Worm (Caenorhabditis elegans) whole organism, L2 larva: ENCODE data around the gene tre-5.

Source experiments
- C34F6.9 ChIP-seq: fragments of 150-350 bp; optimal IDR thresholded peaks from 2 replicates; lab custom pipeline; 2014; ENCODE audit warnings: missing biosample characterization, missing genetic modification characterization
- F13H6.1 ChIP-seq: sonication (generic microtip); optimal IDR thresholded peaks from 2 replicates; lab custom pipeline; 2016; ENCODE audit warnings: missing genetic modification characterization, missing compliant biosample characterization
- R02D3.7 ChIP-seq: fragments of 150-350 bp; optimal IDR thresholded peaks from 2 replicates; lab custom pipeline; 2014; ENCODE audit warnings: missing biosample characterization, missing genetic modification characterization
- Y55F3AM.14 ChIP-seq: fragments of 200-800 bp; sonication (Bioruptor generic); optimal IDR thresholded peaks from 2 replicates; lab custom pipeline; 2018; ENCODE audit warnings: mild to moderate bottlenecking, missing genetic modification characterization, missing compliant biosample characterization
- ZK546.5 ChIP-seq: sonication (generic microtip); optimal IDR thresholded peaks from 2 replicates; lab custom pipeline; 2017; ENCODE audit warnings: missing biosample characterization, missing genetic modification characterization
- alr-1 ChIP-seq: fragments of 150-350 bp; optimal IDR thresholded peaks from 2 replicates; lab custom pipeline; 2014; ENCODE audit warnings: missing biosample characterization, missing genetic modification characterization
- aly-2 ChIP-seq: fragments of 150-350 bp; optimal IDR thresholded peaks from 2 replicates; lab custom pipeline; 2014; ENCODE audit warnings: missing biosample characterization, missing genetic modification characterization
- ama-1 ChIP-seq: fragments of 150-350 bp; optimal IDR thresholded peaks from 2 replicates; lab custom pipeline; 2018; ENCODE audit warnings: inconsistent platforms
- blmp-1 ChIP-seq: sonication (generic microtip); optimal IDR thresholded peaks from 2 replicates; lab custom pipeline; 2017; ENCODE audit warnings: missing genetic modification characterization, mild to moderate bottlenecking, missing compliant biosample characterization, antibody characterized with exemption, moderate library complexity; ENCODE audit not compliant: insufficient read depth
- ceh-16 ChIP-seq: fragments of 150-350 bp; optimal IDR thresholded peaks from 2 replicates; lab custom pipeline; 2014; ENCODE audit warnings: missing biosample characterization, missing genetic modification characterization
- ceh-82 ChIP-seq: fragments of 150-350 bp; optimal IDR thresholded peaks from 2 replicates; lab custom pipeline; 2014; ENCODE audit warnings: missing biosample characterization, missing genetic modification characterization
- crh-2 ChIP-seq: sonication (generic microtip); optimal IDR thresholded peaks from 2 replicates; lab custom pipeline; 2017; ENCODE audit warnings: missing biosample characterization, missing genetic modification characterization
- dmd-4 ChIP-seq: sonication (generic microtip); optimal IDR thresholded peaks from 2 replicates; lab custom pipeline; 2017; ENCODE audit warnings: missing biosample characterization, missing genetic modification characterization
- elt-1 ChIP-seq: fragments of 150-350 bp; optimal IDR thresholded peaks from 2 replicates; lab custom pipeline; 2014; ENCODE audit warnings: missing biosample characterization, missing genetic modification characterization
- elt-3 ChIP-seq: sonication (generic microtip); optimal IDR thresholded peaks from 2 replicates; lab custom pipeline; 2017; ENCODE audit warnings: missing biosample characterization, missing genetic modification characterization
- fos-1 ChIP-seq: fragments of 150-350 bp; optimal IDR thresholded peaks from 2 replicates; lab custom pipeline; 2014; ENCODE audit warnings: missing biosample characterization, missing genetic modification characterization
- gmeb-1 ChIP-seq: fragments of 150-350 bp; optimal IDR thresholded peaks from 2 replicates; lab custom pipeline; 2014; ENCODE audit warnings: missing biosample characterization, missing genetic modification characterization
- lin-11 ChIP-seq: fragments of 150-350 bp; sonication (generic microtip); optimal IDR thresholded peaks from 2 replicates; lab custom pipeline; 2014; ENCODE audit warnings: missing biosample characterization, missing genetic modification characterization, inconsistent platforms, mixed read lengths
- lin-13 ChIP-seq: fragments of 150-350 bp; optimal IDR thresholded peaks from 2 replicates; lab custom pipeline; 2014; ENCODE audit warnings: missing biosample characterization, missing genetic modification reagents, missing genetic modification characterization
- lin-39 ChIP-seq: fragments of 150-350 bp; optimal IDR thresholded peaks from 2 replicates; lab custom pipeline; 2014; ENCODE audit warnings: missing biosample characterization, missing genetic modification reagents, missing genetic modification characterization
- lsy-2 ChIP-seq, 2 experiments: fragments of 150-350 bp in 1 of 2; sonication (generic microtip) in 1 of 2; optimal IDR thresholded peaks; 2 replicates each; lab custom pipeline; 2014 to 2017; ENCODE audit warnings: missing biosample characterization in 2 of 2, missing genetic modification characterization in 2 of 2
- mab-5 ChIP-seq: fragments of 150-350 bp; optimal IDR thresholded peaks from 2 replicates; lab custom pipeline; 2014; ENCODE audit warnings: missing biosample characterization, missing genetic modification characterization
- mbf-1 ChIP-seq: sonication (generic microtip); optimal IDR thresholded peaks from 2 replicates; lab custom pipeline; 2017; ENCODE audit warnings: missing biosample characterization, missing genetic modification characterization
- nhr-10 ChIP-seq: sonication (generic microtip); optimal IDR thresholded peaks from 2 replicates; lab custom pipeline; 2017; ENCODE audit warnings: missing biosample characterization, missing genetic modification characterization
- nhr-11 ChIP-seq: fragments of 150-350 bp; optimal IDR thresholded peaks from 2 replicates; lab custom pipeline; 2014; ENCODE audit warnings: missing biosample characterization, missing genetic modification characterization
- nhr-12 ChIP-seq: fragments of 150-350 bp; optimal IDR thresholded peaks from 2 replicates; lab custom pipeline; 2014; ENCODE audit warnings: missing biosample characterization, missing genetic modification characterization
- nhr-21 ChIP-seq: fragments of 150-350 bp; optimal IDR thresholded peaks from 2 replicates; lab custom pipeline; 2014; ENCODE audit warnings: missing biosample characterization, missing genetic modification characterization
- nhr-23 ChIP-seq: fragments of 150-350 bp; optimal IDR thresholded peaks from 2 replicates; lab custom pipeline; 2014; ENCODE audit warnings: missing biosample characterization, missing genetic modification reagents, missing genetic modification characterization
- nhr-237 ChIP-seq: fragments of 150-350 bp; optimal IDR thresholded peaks from 2 replicates; lab custom pipeline; 2014; ENCODE audit warnings: missing biosample characterization, missing genetic modification characterization
- nhr-25 ChIP-seq: fragments of 150-350 bp; sonication (generic microtip); optimal IDR thresholded peaks from 3 replicates; lab custom pipeline; 2014; ENCODE audit warnings: missing biosample characterization, missing genetic modification characterization
- nhr-6 ChIP-seq: fragments of 150-350 bp; optimal IDR thresholded peaks from 2 replicates; lab custom pipeline; 2014; ENCODE audit warnings: missing biosample characterization, missing genetic modification characterization
- nhr-77 ChIP-seq: fragments of 150-350 bp; optimal IDR thresholded peaks from 2 replicates; lab custom pipeline; 2014; ENCODE audit warnings: missing biosample characterization, missing genetic modification characterization
- peb-1 ChIP-seq: fragments of 150-350 bp; optimal IDR thresholded peaks from 2 replicates; lab custom pipeline; 2014; ENCODE audit warnings: missing biosample characterization, missing genetic modification characterization
- sem-4 ChIP-seq: fragments of 150-350 bp; optimal IDR thresholded peaks from 2 replicates; lab custom pipeline; 2014; ENCODE audit warnings: missing biosample characterization, missing genetic modification reagents, missing genetic modification characterization
- skn-1 ChIP-seq: sonication (generic microtip); optimal IDR thresholded peaks from 2 replicates; lab custom pipeline; 2017; ENCODE audit warnings: missing biosample characterization, missing genetic modification characterization
- sma-9 ChIP-seq, 2 experiments: fragments of 150-350 bp in 1 of 2; sonication (generic microtip) in 1 of 2; optimal IDR thresholded peaks; 2 replicates each; lab custom pipeline; 2014 to 2016; ENCODE audit warnings: missing genetic modification characterization in 2 of 2, mild to moderate bottlenecking in 1 of 2, missing biosample characterization in 1 of 2, missing compliant biosample characterization in 1 of 2, missing genetic modification reagents in 1 of 2, moderate library complexity in 1 of 2
- snpc-4 ChIP-seq: fragments of 150-350 bp; optimal IDR thresholded peaks from 2 replicates; lab custom pipeline; 2014; ENCODE audit warnings: missing biosample characterization, missing genetic modification characterization
- unc-39 ChIP-seq: fragments of 150-350 bp; optimal IDR thresholded peaks from 2 replicates; lab custom pipeline; 2014; ENCODE audit warnings: missing biosample characterization, missing genetic modification characterization
- unc-55 ChIP-seq: fragments of 150-350 bp; sonication (generic microtip); optimal IDR thresholded peaks from 3 replicates; lab custom pipeline; 2014; ENCODE audit warnings: missing biosample characterization, missing genetic modification reagents, missing genetic modification characterization
- unc-62 ChIP-seq: fragments of 150-350 bp; optimal IDR thresholded peaks from 2 replicates; lab custom pipeline; 2014; ENCODE audit warnings: missing biosample characterization, missing genetic modification reagents, missing genetic modification characterization
- zag-1 ChIP-seq: fragments of 150-350 bp; optimal IDR thresholded peaks from 2 replicates; lab custom pipeline; 2014; ENCODE audit warnings: missing biosample characterization, missing genetic modification characterization
- ztf-1 ChIP-seq: fragments of 200-800 bp; sonication (Bioruptor generic); conservative IDR thresholded peaks from 2 replicates; pipeline ENCODE4 v1.3.6; 2022; ENCODE audit warnings: missing genetic modification characterization, missing compliant biosample characterization
- ztf-11 ChIP-seq: sonication (generic microtip); optimal IDR thresholded peaks from 2 replicates; lab custom pipeline; 2017; ENCODE audit warnings: missing biosample characterization, missing genetic modification characterization
- ztf-4 ChIP-seq: fragments of 150-350 bp; optimal IDR thresholded peaks from 2 replicates; lab custom pipeline; 2014; ENCODE audit warnings: missing biosample characterization, missing genetic modification characterization

tre-5 gene

DNA sequence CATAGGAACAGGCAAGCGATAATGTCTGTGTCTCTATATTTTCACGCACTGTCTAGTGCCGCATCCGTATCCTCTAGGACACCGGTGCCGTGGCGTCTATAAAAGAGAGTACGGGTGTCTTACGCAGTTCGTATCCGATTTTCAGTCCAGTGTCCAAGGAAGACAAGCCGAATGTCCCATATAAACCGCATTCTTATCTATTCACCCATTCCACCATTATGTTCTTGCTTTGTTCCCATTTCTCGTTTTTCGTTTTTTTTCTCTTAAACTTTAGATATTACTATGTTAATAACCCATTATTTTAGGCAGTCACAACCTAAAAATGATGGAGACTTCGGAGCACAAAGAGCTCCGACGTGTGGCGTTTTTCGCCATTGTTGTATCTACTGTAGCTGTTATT is 32.1 kb downstream of the tre-5 start, which contains the start of gene sqt-2:
sqt-2 (plus strand) TSS at position 301 of the 400 bp plus-strand sequence.
- TF ChIP-seq elt-3 (tag; lab: Kevin White, UChicago): no peak
- TF ChIP-seq nhr-11 (tag; lab: Kevin White, UChicago): no peak
- TF ChIP-seq nhr-6 (tag; lab: Kevin White, UChicago): peak; percentile 37
- no peak for TF ChIP-seq nhr-25 (tag; lab: Kevin White, UChicago)
- peak; percentile 25 for TF ChIP-seq nhr-21
- no peak for TF ChIP-seq crh-2 (tag; lab: Kevin White, UChicago)
- TF ChIP-seq ama-1 (lab: Kevin White, UChicago): peak; percentile 13

DNA sequence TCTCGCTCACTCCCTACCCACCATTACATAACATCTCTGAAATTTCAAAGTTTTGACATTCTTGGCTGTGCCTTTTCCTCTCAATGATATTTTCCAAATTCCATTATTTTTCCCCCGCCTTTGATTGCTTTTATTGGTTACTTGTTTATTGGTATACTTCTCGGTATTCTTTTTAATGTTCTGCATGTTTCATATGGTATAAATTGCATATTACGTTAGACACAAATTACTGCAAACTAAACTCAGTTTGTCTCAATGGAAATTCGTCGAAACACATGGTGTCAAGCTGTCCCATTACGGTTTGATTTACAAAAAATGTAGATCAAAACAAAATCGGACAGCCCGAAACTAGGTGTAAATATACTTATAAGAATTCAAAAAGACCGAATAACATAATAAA is 33.2 kb downstream of the tre-5 start:
- peak; percentile 59 for TF ChIP-seq nhr-6 (tag; lab: Kevin White, UChicago)
- TF ChIP-seq Y55F3AM.14: no peak

DNA sequence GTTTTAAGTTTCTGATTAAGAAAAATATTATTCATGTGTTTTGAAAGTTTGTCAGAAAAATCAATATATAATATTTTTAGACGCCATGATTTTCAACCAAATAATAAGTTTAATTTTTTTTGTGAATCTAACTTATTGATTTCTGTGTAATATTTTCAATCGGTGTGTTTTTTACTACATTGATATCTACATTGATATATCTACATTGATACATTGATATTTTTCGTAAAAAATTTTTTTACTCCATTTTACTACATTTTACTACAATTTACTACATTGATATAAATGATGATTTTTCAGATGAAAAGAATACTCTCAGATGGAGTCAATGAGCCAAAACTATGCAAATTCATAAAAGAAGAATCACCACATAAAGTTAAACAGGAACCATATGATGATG is 35.9 kb downstream of the tre-5 start, which contains the start of gene gmeb-1:
gmeb-1 (plus strand) TSS at position 301 of the 400 bp plus-strand sequence.
- no peak for TF ChIP-seq ceh-82 (tag; lab: Kevin White, UChicago)
- no peak for TF ChIP-seq blmp-1 (tag; lab: Kevin White, UChicago)
- no peak for TF ChIP-seq elt-3 (tag; lab: Kevin White, UChicago)
- TF ChIP-seq sma-9 (GFP tag; optimal IDR thresholded peaks at IDR 0.05; lab: Kevin White, UChicago): no peak
- TF ChIP-seq sma-9 (tag; optimal IDR thresholded peaks at IDR 0.05; lab: Kevin White, UChicago): no peak
- TF ChIP-seq elt-1: no peak
- no peak for TF ChIP-seq skn-1 (tag; lab: Kevin White, UChicago)
- TF ChIP-seq nhr-10 (tag; lab: Kevin White, UChicago): no peak
- no peak for TF ChIP-seq ztf-11 (tag; lab: Kevin White, UChicago)
- no peak for TF ChIP-seq mbf-1
- TF ChIP-seq ztf-1 (GFP tag; lab: Robert Waterston, UW): no peak
- TF ChIP-seq nhr-237 (tag; lab: Kevin White, UChicago): no peak
- TF ChIP-seq nhr-77 (tag; lab: Kevin White, UChicago): no peak
- TF ChIP-seq lin-39 (tag; lab: Kevin White, UChicago): no peak

DNA sequence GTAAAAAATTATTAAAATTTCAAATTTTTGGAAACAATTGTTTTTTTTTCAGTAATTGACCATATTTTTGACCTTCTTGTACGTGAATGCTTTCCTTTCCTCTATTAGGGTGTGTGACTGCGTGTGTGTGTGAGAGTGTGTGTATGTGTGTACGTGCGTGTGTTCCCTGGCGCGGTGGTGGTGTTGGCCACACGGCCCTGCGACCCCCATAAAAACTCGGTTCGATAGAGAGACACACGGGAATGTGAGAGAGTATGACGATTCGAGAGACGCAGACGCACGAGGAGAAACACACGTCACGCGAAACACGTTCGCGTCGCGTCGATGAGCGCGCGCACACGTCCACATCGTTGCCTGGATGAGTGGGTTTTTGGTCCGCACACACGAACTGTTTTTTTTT is 36.3 kb downstream of the tre-5 start:
- TF ChIP-seq unc-39 (tag; lab: Kevin White, UChicago) (no peak), nhr-6 (tag; lab: Kevin White, UChicago) (peak; percentile 98), ztf-4 (no peak), lin-13 (peak; percentile 69), ztf-11 (tag; lab: Kevin White, UChicago) (no peak), nhr-10 (tag; lab: Kevin White, UChicago) (no peak), nhr-25 (tag; lab: Kevin White, UChicago) (peak; percentile 82), ama-1 (lab: Kevin White, UChicago) (no peak), lsy-2 (tag; optimal IDR thresholded peaks at IDR 0.05; lab: Kevin White, UChicago) (peak; percentile 38 to 66), elt-3 (tag; lab: Kevin White, UChicago) (no peak), snpc-4 (tag; lab: Kevin White, UChicago) (no peak), elt-1 (no peak), Y55F3AM.14 (no peak), ztf-1 (GFP tag; lab: Robert Waterston, UW) (no peak), nhr-21 (peak; percentile 70), mab-5 (tag; lab: Kevin White, UChicago) (no peak), F13H6.1 (tag; lab: Kevin White, UChicago) (peak; percentile 79), R02D3.7 (no peak), mbf-1 (no peak), aly-2 (tag; lab: Kevin White, UChicago) (no peak), sem-4 (tag; lab: Kevin White, UChicago) (peak; percentile 42), gmeb-1 (tag; lab: Kevin White, UChicago) (no peak), lin-39 (tag; lab: Kevin White, UChicago) (no peak), ceh-82 (tag; lab: Kevin White, UChicago) (no peak), sma-9 (GFP tag; optimal IDR thresholded peaks at IDR 0.05; lab: Kevin White, UChicago) (peak; percentile 59), sma-9 (tag; optimal IDR thresholded peaks at IDR 0.05; lab: Kevin White, UChicago) (no peak), nhr-11 (tag; lab: Kevin White, UChicago) (no peak), ZK546.5 (tag; lab: Kevin White, UChicago) (no peak), nhr-23 (no peak), ceh-16 (tag; lab: Kevin White, UChicago) (no peak), nhr-237 (tag; lab: Kevin White, UChicago) (no peak), lin-11 (tag; lab: Kevin White, UChicago) (peak; percentile 32), blmp-1 (tag; lab: Kevin White, UChicago) (no peak), nhr-12 (tag; lab: Kevin White, UChicago) (no peak), unc-55 (peak; percentile 82), peb-1 (tag; lab: Kevin White, UChicago) (no peak), crh-2 (tag; lab: Kevin White, UChicago) (peak; percentile 93), dmd-4 (tag; lab: Kevin White, UChicago) (no peak), C34F6.9 (tag; lab: Kevin White, UChicago) (peak; percentile 85), alr-1 (no peak), fos-1 (tag; lab: Kevin White, UChicago) (peak; percentile 74), zag-1 (peak; percentile 41), nhr-77 (tag; lab: Kevin White, UChicago) (no peak), unc-62 (GFP tag; lab: Kevin White, UChicago) (no peak)
